Worm (Caenorhabditis elegans): Measurements from ENCODE around the gene C01G12.7.

The C01G12.7 gene

ce11 chrII:14591699-14592098, at the start of gene C01G12.7:
Gene C01G12.7 (minus strand): TSS chrII:14591893.
- TF ChIP-seq tbx-37 (GFP tag; conservative IDR thresholded peaks at IDR 0.05): no peak
- TF ChIP-seq F13C5.2 (tag; optimal IDR thresholded peaks at IDR 0.05): no peak
- no peak for TF ChIP-seq ets-7 (tag; optimal IDR thresholded peaks at IDR 0.05)

ce11 chrII:14641387-14641786, 49.7 kb upstream of the C01G12.7 start:
- TF ChIP-seq flt-1 (GFP tag; IDR thresholded peaks at IDR 0.05) (peak; percentile 39; the same call in 1 of the 2 replicates), hmg-4 (GFP tag; optimal IDR thresholded peaks at IDR 0.05) (peak; percentile 29), pes-1 (GFP tag; IDR thresholded peaks at IDR 0.05) (peak; percentile 70)

ce11 chrII:14636737-14637136, 45.0 kb upstream of the C01G12.7 start, which contains the start of gene sre-13:
Gene sre-13 (minus strand): TSS chrII:14636837.
- no peak for TF ChIP-seq flt-1 (GFP tag; IDR thresholded peaks at IDR 0.05)
- no peak for TF ChIP-seq ets-7 (tag; optimal IDR thresholded peaks at IDR 0.05)
- no peak for TF ChIP-seq pes-1 (GFP tag; IDR thresholded peaks at IDR 0.05)

- peak; percentile 65; the same call in 1 of the 2 replicates for TF ChIP-seq scrt-1 (GFP tag; IDR thresholded peaks at IDR 0.05)
- peak; percentile 55; the same call in 1 of the 2 replicates for TF ChIP-seq tbx-11 (GFP tag; IDR thresholded peaks at IDR 0.05)
- peak; percentile 12 for TF ChIP-seq hmg-4 (GFP tag; optimal IDR thresholded peaks at IDR 0.05)
- TF ChIP-seq pes-1 (GFP tag; IDR thresholded peaks at IDR 0.05): peak; percentile 71
Measured at ce11 chrII:14635895-14636294, 44.2 kb upstream of the C01G12.7 start.

- TF ChIP-seq F13C5.2 (tag; optimal IDR thresholded peaks at IDR 0.05) (peak; percentile 39), hmbx-1 (tag; optimal IDR thresholded peaks at IDR 0.05) (peak; percentile 28), hmg-4 (GFP tag; optimal IDR thresholded peaks at IDR 0.05) (peak; percentile 47), tbx-37 (GFP tag; conservative IDR thresholded peaks at IDR 0.05) (peak; percentile 85), tra-4 (tag; optimal IDR thresholded peaks at IDR 0.05) (peak; percentile 6), ama-1 (optimal IDR thresholded peaks at IDR 0.05) (no peak), aly-1 (tag; optimal IDR thresholded peaks at IDR 0.05) (peak; percentile 24), flt-1 (GFP tag; IDR thresholded peaks at IDR 0.05) (peak; percentile 74), B0310.2 (tag; optimal IDR thresholded peaks at IDR 0.05) (peak; percentile 34), hnd-1 (tag; optimal IDR thresholded peaks at IDR 0.05) (peak; percentile 21), tbx-11 (GFP tag; IDR thresholded peaks at IDR 0.05) (peak; percentile 78), ceh-36 (tag; optimal IDR thresholded peaks at IDR 0.05) (peak; percentile 51), ceh-13 (GFP tag; optimal IDR thresholded peaks at IDR 0.05) (no peak), pes-1 (GFP tag; IDR thresholded peaks at IDR 0.05) (peak; percentile 88), ets-7 (tag; optimal IDR thresholded peaks at IDR 0.05) (no peak), sea-1 (GFP tag; conservative IDR thresholded peaks at IDR 0.05) (peak; percentile 82), scrt-1 (GFP tag; IDR thresholded peaks at IDR 0.05) (peak; percentile 87)
Measured at ce11 chrII:14635179-14635578, 43.5 kb upstream of the C01G12.7 start.

ce11 chrII:14634042-14634441, 42.3 kb upstream of the C01G12.7 start:
- TF ChIP-seq B0310.2 (tag; optimal IDR thresholded peaks at IDR 0.05): no peak
- TF ChIP-seq sea-1 (GFP tag; conservative IDR thresholded peaks at IDR 0.05): no peak
- no peak for TF ChIP-seq pes-1 (GFP tag; IDR thresholded peaks at IDR 0.05)
- no peak for TF ChIP-seq tbx-37 (GFP tag; conservative IDR thresholded peaks at IDR 0.05)
- TF ChIP-seq aly-1 (tag; optimal IDR thresholded peaks at IDR 0.05): no peak
- TF ChIP-seq ets-7 (tag; optimal IDR thresholded peaks at IDR 0.05): no peak
- no peak for TF ChIP-seq hnd-1 (tag; optimal IDR thresholded peaks at IDR 0.05)
- no peak for TF ChIP-seq ceh-36 (tag; optimal IDR thresholded peaks at IDR 0.05)
- TF ChIP-seq flt-1 (GFP tag; IDR thresholded peaks at IDR 0.05): no peak
- no peak for TF ChIP-seq F13C5.2 (tag; optimal IDR thresholded peaks at IDR 0.05)
- no peak for TF ChIP-seq hmbx-1 (tag; optimal IDR thresholded peaks at IDR 0.05)
- TF ChIP-seq ama-1 (optimal IDR thresholded peaks at IDR 0.05): no peak
- no peak for TF ChIP-seq scrt-1 (GFP tag; IDR thresholded peaks at IDR 0.05)
- TF ChIP-seq tbx-11 (GFP tag; IDR thresholded peaks at IDR 0.05): no peak
- no peak for TF ChIP-seq ceh-13 (GFP tag; optimal IDR thresholded peaks at IDR 0.05)
- no peak for TF ChIP-seq tra-4 (tag; optimal IDR thresholded peaks at IDR 0.05)
- TF ChIP-seq hmg-4 (GFP tag; optimal IDR thresholded peaks at IDR 0.05): no peak

ce11 chrII:14632823-14633222, 41.1 kb upstream of the C01G12.7 start, which contains the start of gene C38C6.3:
Gene C38C6.3 (plus strand): TSS chrII:14633123.
- TF ChIP-seq scrt-1 (GFP tag; IDR thresholded peaks at IDR 0.05) (no peak), sea-1 (GFP tag; conservative IDR thresholded peaks at IDR 0.05) (no peak), aly-1 (tag; optimal IDR thresholded peaks at IDR 0.05) (no peak), hmg-4 (GFP tag; optimal IDR thresholded peaks at IDR 0.05) (no peak), tbx-11 (GFP tag; IDR thresholded peaks at IDR 0.05) (no peak), tbx-37 (GFP tag; conservative IDR thresholded peaks at IDR 0.05) (no peak), ets-7 (tag; optimal IDR thresholded peaks at IDR 0.05) (no peak), ceh-36 (tag; optimal IDR thresholded peaks at IDR 0.05) (no peak), tra-4 (tag; optimal IDR thresholded peaks at IDR 0.05) (no peak), hmbx-1 (tag; optimal IDR thresholded peaks at IDR 0.05) (no peak), ama-1 (optimal IDR thresholded peaks at IDR 0.05) (no peak), B0310.2 (tag; optimal IDR thresholded peaks at IDR 0.05) (no peak), ceh-13 (GFP tag; optimal IDR thresholded peaks at IDR 0.05) (no peak), flt-1 (GFP tag; IDR thresholded peaks at IDR 0.05) (no peak), hnd-1 (tag; optimal IDR thresholded peaks at IDR 0.05) (no peak), F13C5.2 (tag; optimal IDR thresholded peaks at IDR 0.05) (no peak), pes-1 (GFP tag; IDR thresholded peaks at IDR 0.05) (no peak)

ce11 chrII:14627330-14627729, 35.6 kb upstream of the C01G12.7 start, which contains the start of gene tag-297:
Gene tag-297 (plus strand): TSS chrII:14627630.
- no peak for TF ChIP-seq ceh-36 (tag; optimal IDR thresholded peaks at IDR 0.05)
- no peak for TF ChIP-seq pes-1 (GFP tag; IDR thresholded peaks at IDR 0.05)
- no peak for TF ChIP-seq sea-1 (GFP tag; conservative IDR thresholded peaks at IDR 0.05)

All from whole organism, early embryonic.